Worm (Caenorhabditis elegans): ENCODE measurements around the gene grd-5.

ce11 chrV:8629029-8629428 lies 10.2 kb downstream of the grd-5 start, which contains the start of gene F41E6.12:
- no peak for TF ChIP-seq ref-1 (GFP tag; conservative IDR thresholded peaks at IDR 0.05)
- TF ChIP-seq med-1 (GFP tag; optimal IDR thresholded peaks at IDR 0.05; ENCODE audit: insufficient read depth): no peak
- TF ChIP-seq cog-1 (tag; optimal IDR thresholded peaks at IDR 0.05): no peak
- TF ChIP-seq flt-1 (GFP tag; IDR thresholded peaks at IDR 0.05): no peak
- no peak for TF ChIP-seq T22C8.4 (GFP tag; IDR thresholded peaks at IDR 0.05)
- TF ChIP-seq ztf-23 (GFP tag; IDR thresholded peaks at IDR 0.05): no peak
- TF ChIP-seq tab-1 (GFP tag; IDR thresholded peaks at IDR 0.05): no peak
